Worm (Caenorhabditis elegans) whole organism, young adult: ENCODE measurements around the gene mec-14.
A peak's percentile ranks its signal among the peaks of the same experiment; 100 is the strongest.

Experiments used
- C17E4.6 ChIP-seq: fragments of 200-800 bp; sonication (Bioruptor generic); IDR thresholded peaks from 2 replicates; pipeline ENCODE4 v1.3.6; 2022; ENCODE audit warnings: missing genetic modification reagents, missing genetic modification characterization, missing compliant biosample characterization
- D2030.7 ChIP-seq: fragments of 200-800 bp; sonication (Bioruptor generic); IDR thresholded peaks from 2 replicates; pipeline ENCODE4 v1.3.6; 2022; ENCODE audit warnings: missing genetic modification reagents, missing genetic modification characterization, missing compliant biosample characterization
- F49E8.2 ChIP-seq: sonication (generic microtip); optimal IDR thresholded peaks from 3 replicates; lab custom pipeline; 2017; ENCODE audit warnings: missing genetic modification characterization, mild to moderate bottlenecking, missing compliant biosample characterization, antibody characterized with exemption, moderate library complexity; ENCODE audit not compliant: insufficient read depth
- F55B11.4 ChIP-seq: sonication (generic microtip); optimal IDR thresholded peaks from 2 replicates; lab custom pipeline; 2016; ENCODE audit warnings: missing compliant biosample characterization, missing genetic modification characterization, borderline replicate concordance; ENCODE audit not compliant: insufficient read depth
- F57A8.1 ChIP-seq: fragments of 200-800 bp; sonication (Bioruptor generic); optimal IDR thresholded peaks from 2 replicates; lab custom pipeline; 2018; ENCODE audit warnings: mild to moderate bottlenecking, missing genetic modification characterization, moderate library complexity, missing compliant biosample characterization
- T26A5.8 ChIP-seq: sonication (generic microtip); optimal IDR thresholded peaks from 2 replicates; lab custom pipeline; 2016; ENCODE audit warnings: missing genetic modification characterization, missing compliant biosample characterization
- Y53G8AR.9 ChIP-seq: fragments of 200-800 bp; sonication (Bioruptor generic); conservative IDR thresholded peaks from 2 replicates; pipeline ENCODE4 v1.3.6; 2022; ENCODE audit warnings: missing genetic modification reagents, missing genetic modification characterization, missing compliant biosample characterization
- Y67H2A.10 ChIP-seq: fragments of 200-800 bp; sonication (Bioruptor generic); conservative IDR thresholded peaks from 2 replicates; pipeline ENCODE4 v1.3.6; 2022; ENCODE audit warnings: missing genetic modification reagents, missing genetic modification characterization, missing compliant biosample characterization
- Y79H2A.3 ChIP-seq: fragments of 200-800 bp; sonication (Bioruptor generic); conservative IDR thresholded peaks from 2 replicates; pipeline ENCODE4 v1.3.6; 2022; ENCODE audit warnings: missing genetic modification reagents, missing genetic modification characterization, missing compliant biosample characterization
- akir-1 ChIP-seq: fragments of 200-800 bp; sonication (Bioruptor generic); optimal IDR thresholded peaks from 2 replicates; lab custom pipeline; 2018; ENCODE audit warnings: mild to moderate bottlenecking, missing genetic modification characterization, moderate library complexity, missing compliant biosample characterization
- aptf-3 ChIP-seq: fragments of 200-800 bp; sonication (Bioruptor generic); IDR thresholded peaks from 2 replicates; pipeline ENCODE4 v1.3.6; 2022; ENCODE audit warnings: missing genetic modification characterization, missing compliant biosample characterization
- attf-3 ChIP-seq: fragments of 200-800 bp; sonication (Bioruptor generic); conservative IDR thresholded peaks from 2 replicates; pipeline ENCODE4 v1.3.6; 2022; ENCODE audit warnings: missing genetic modification reagents, missing genetic modification characterization, missing compliant biosample characterization
- bed-1 ChIP-seq: fragments of 200-800 bp; sonication (Bioruptor generic); IDR thresholded peaks from 2 replicates; pipeline ENCODE4 v1.3.6; 2022; ENCODE audit warnings: missing genetic modification reagents, missing genetic modification characterization, missing compliant biosample characterization
- ccch-3 ChIP-seq: fragments of 200-800 bp; sonication (Bioruptor generic); optimal IDR thresholded peaks from 2 replicates; lab custom pipeline; 2018; ENCODE audit warnings: mild to moderate bottlenecking, missing genetic modification characterization, missing compliant biosample characterization
- cebp-1 ChIP-seq, 2 experiments: fragments of 200-800 bp in 1 of 2; sonication (Bioruptor generic) in 1 of 2; sonication (generic microtip) in 1 of 2; IDR thresholded peaks in 1 of 2; optimal IDR thresholded peaks in 1 of 2; 2 replicates each; pipeline versions ENCODE4 v1.3.6 to Lab custom; 2017 to 2022; ENCODE audit warnings: missing compliant biosample characterization in 2 of 2, missing genetic modification characterization in 2 of 2, mild to moderate bottlenecking in 1 of 2, missing genetic modification reagents in 1 of 2, moderate library complexity in 1 of 2
- ceh-27 ChIP-seq: fragments of 200-800 bp; sonication (Bioruptor generic); optimal IDR thresholded peaks from 2 replicates; lab custom pipeline; 2018; ENCODE audit warnings: mild to moderate bottlenecking, missing genetic modification characterization, moderate library complexity, missing compliant biosample characterization
- ceh-40 ChIP-seq: fragments of 200-800 bp; sonication (Bioruptor generic); IDR thresholded peaks from 2 replicates; pipeline ENCODE4 v1.3.6; 2022; ENCODE audit warnings: missing genetic modification characterization, missing compliant biosample characterization
- ceh-91 ChIP-seq: fragments of 200-800 bp; sonication (Bioruptor generic); IDR thresholded peaks from 2 replicates; pipeline ENCODE4 v1.3.6; 2022; ENCODE audit warnings: missing genetic modification reagents, missing genetic modification characterization, missing compliant biosample characterization
- die-1 ChIP-seq: sonication (generic microtip); optimal IDR thresholded peaks from 2 replicates; lab custom pipeline; 2016; ENCODE audit warnings: missing genotype, mild to moderate bottlenecking, missing genetic modification characterization, missing compliant biosample characterization
- dox-1 ChIP-seq: fragments of 200-800 bp; sonication (Bioruptor generic); IDR thresholded peaks from 2 replicates; pipeline ENCODE4 v1.3.6; 2022; ENCODE audit warnings: missing genetic modification reagents, missing genetic modification characterization, missing compliant biosample characterization
- dpff-1 ChIP-seq: sonication (generic microtip); optimal IDR thresholded peaks from 2 replicates; lab custom pipeline; 2017; ENCODE audit warnings: mild to moderate bottlenecking, missing genetic modification characterization, missing compliant biosample characterization
- dpl-1 ChIP-seq: fragments of 150-350 bp; optimal IDR thresholded peaks from 2 replicates; lab custom pipeline; 2014; ENCODE audit warnings: missing biosample characterization, missing genetic modification reagents, missing genetic modification characterization
- egl-18 ChIP-seq: fragments of 200-800 bp; sonication (Bioruptor generic); IDR thresholded peaks from 2 replicates; pipeline ENCODE4 v1.3.6; 2022; ENCODE audit warnings: missing genetic modification reagents, missing genetic modification characterization, missing compliant biosample characterization
- fkh-3 ChIP-seq: sonication (generic microtip); optimal IDR thresholded peaks from 2 replicates; lab custom pipeline; 2016; ENCODE audit warnings: mild to moderate bottlenecking, missing genetic modification characterization, missing compliant biosample characterization
- hmg-1.2 ChIP-seq: fragments of 200-800 bp; sonication (Bioruptor generic); IDR thresholded peaks from 2 replicates; pipeline ENCODE4 v1.3.6; 2022; ENCODE audit warnings: missing genetic modification reagents, missing genetic modification characterization, missing compliant biosample characterization
- hmg-20 ChIP-seq: fragments of 200-800 bp; sonication (Bioruptor generic); IDR thresholded peaks from 2 replicates; pipeline ENCODE4 v1.3.6; 2022; ENCODE audit warnings: missing genetic modification reagents, missing genetic modification characterization, missing compliant biosample characterization
- hrde-1 ChIP-seq: sonication (generic microtip); optimal IDR thresholded peaks from 2 replicates; lab custom pipeline; 2016; ENCODE audit warnings: missing genetic modification characterization, mild to moderate bottlenecking, missing compliant biosample characterization, moderate library complexity, missing genotype, missing genetic modification reagents, borderline replicate concordance
- lin-26 ChIP-seq: fragments of 200-800 bp; sonication (Bioruptor generic); IDR thresholded peaks from 2 replicates; pipeline ENCODE4 v1.3.6; 2022; ENCODE audit warnings: missing genetic modification reagents, missing genetic modification characterization, missing compliant biosample characterization
- lir-1 ChIP-seq: fragments of 200-800 bp; sonication (Bioruptor generic); conservative IDR thresholded peaks from 2 replicates; pipeline ENCODE4 v1.3.6; 2022; ENCODE audit warnings: missing genetic modification reagents, missing genetic modification characterization, missing compliant biosample characterization
- nfya-1 ChIP-seq: sonication (generic microtip); optimal IDR thresholded peaks from 2 replicates; lab custom pipeline; 2017; ENCODE audit warnings: antibody characterized with exemption, missing compliant biosample characterization, missing genetic modification characterization, borderline replicate concordance; ENCODE audit not compliant: insufficient read depth
- nfya-2 ChIP-seq: fragments of 200-800 bp; sonication (Bioruptor generic); IDR thresholded peaks from 2 replicates; pipeline ENCODE4 v1.3.6; 2022; ENCODE audit warnings: missing genetic modification reagents, missing genetic modification characterization, missing compliant biosample characterization
- nfyb-1 ChIP-seq: fragments of 200-800 bp; sonication (Bioruptor generic); IDR thresholded peaks from 2 replicates; pipeline ENCODE4 v1.3.6; 2022; ENCODE audit warnings: missing genetic modification reagents, missing genetic modification characterization, missing compliant biosample characterization
- nhr-27 ChIP-seq: fragments of 200-800 bp; sonication (Bioruptor generic); optimal IDR thresholded peaks from 2 replicates; lab custom pipeline; 2018; ENCODE audit warnings: mild to moderate bottlenecking, missing genetic modification characterization, moderate library complexity, missing compliant biosample characterization
- rpc-1 ChIP-seq, 2 experiments: fragments of 150-350 bp in 1 of 2; sonication (generic microtip) in 1 of 2; optimal IDR thresholded peaks; 2 replicates each; lab custom pipeline; 2014 to 2018; ENCODE audit warnings: missing biosample characterization in 1 of 2, missing genetic modification characterization in 1 of 2, missing genetic modification reagents in 1 of 2, missing genotype in 1 of 2
- sdz-38 ChIP-seq: sonication (generic microtip); optimal IDR thresholded peaks from 2 replicates; lab custom pipeline; 2016; ENCODE audit warnings: missing genotype, missing genetic modification characterization, missing compliant biosample characterization
- snpc-1.1 ChIP-seq: sonication (generic microtip); optimal IDR thresholded peaks from 2 replicates; lab custom pipeline; 2017; ENCODE audit warnings: missing genetic modification characterization, mild to moderate bottlenecking, missing compliant biosample characterization, antibody characterized with exemption, moderate library complexity, missing genotype, missing genetic modification reagents; ENCODE audit not compliant: insufficient read depth
- snpc-3.4 ChIP-seq: sonication (generic microtip); optimal IDR thresholded peaks from 2 replicates; lab custom pipeline; 2017; ENCODE audit warnings: missing genetic modification characterization, mild to moderate bottlenecking, missing compliant biosample characterization, antibody characterized with exemption, moderate library complexity, missing genotype, missing genetic modification reagents
- snpc-4 ChIP-seq, 5 experiments: fragments of 150-350 bp in 1 of 5; sonication (generic microtip) in 4 of 5; optimal IDR thresholded peaks; 2 replicates each; lab custom pipeline; 2014 to 2018; ENCODE audit warnings: missing genetic modification characterization in 5 of 5, missing biosample characterization in 3 of 5, antibody characterized with exemption in 2 of 5, mild to moderate bottlenecking in 2 of 5, missing compliant biosample characterization in 2 of 5, missing genotype in 2 of 5, moderate library complexity in 2 of 5, missing genetic modification reagents in 1 of 5
- sptf-2 ChIP-seq: fragments of 200-800 bp; sonication (Bioruptor generic); optimal IDR thresholded peaks from 2 replicates; lab custom pipeline; 2018; ENCODE audit warnings: mild to moderate bottlenecking, missing genetic modification characterization, missing compliant biosample characterization
- tlf-1 ChIP-seq: fragments of 200-800 bp; sonication (Bioruptor generic); optimal IDR thresholded peaks from 2 replicates; lab custom pipeline; 2018; ENCODE audit warnings: mild to moderate bottlenecking, missing genetic modification characterization, missing compliant biosample characterization
- xnd-1 ChIP-seq: sonication (generic microtip); optimal IDR thresholded peaks from 2 replicates; lab custom pipeline; 2016; ENCODE audit warnings: missing genotype, missing genetic modification reagents, missing genetic modification characterization, missing compliant biosample characterization
- zfh-2 ChIP-seq: fragments of 200-800 bp; sonication (Bioruptor generic); conservative IDR thresholded peaks from 2 replicates; pipeline ENCODE4 v1.3.6; 2022; ENCODE audit warnings: missing genetic modification reagents, missing genetic modification characterization, missing compliant biosample characterization
- ztf-22 ChIP-seq: fragments of 200-800 bp; sonication (Bioruptor generic); optimal IDR thresholded peaks from 2 replicates; lab custom pipeline; 2018; ENCODE audit warnings: mild to moderate bottlenecking, missing genetic modification characterization, moderate library complexity, missing compliant biosample characterization
- ztf-25 ChIP-seq: fragments of 200-800 bp; sonication (Bioruptor generic); IDR thresholded peaks from 2 replicates; pipeline ENCODE4 v1.3.6; 2022; ENCODE audit warnings: missing genetic modification reagents, missing genetic modification characterization, missing compliant biosample characterization
- ztf-3 ChIP-seq: fragments of 200-800 bp; sonication (Bioruptor generic); optimal IDR thresholded peaks from 2 replicates; lab custom pipeline; 2018; ENCODE audit warnings: mild to moderate bottlenecking, missing genetic modification characterization, missing compliant biosample characterization

Gene mec-14

ce11 chrIII:7207903-7208497, 15.2 kb upstream of the mec-14 start, which contains the start of gene rpl-6:
Gene rpl-6, plus strand, starts transcription at chrIII:7208447.
- TF ChIP-seq hmg-1.2 (GFP tag; lab: Robert Waterston, UW) (peak; percentile 86), lin-26 (no peak), snpc-3.4 (tag; lab: Kevin White, UChicago) (peak; percentile 85), sptf-2 (GFP tag; lab: Kevin White, UChicago) (no peak), die-1 (tag; lab: Kevin White, UChicago) (no peak), nhr-27 (tag; lab: Kevin White, UChicago) (no peak), egl-18 (GFP tag; lab: Robert Waterston, UW) (no peak), dox-1 (GFP tag; lab: Robert Waterston, UW) (peak; percentile 55; the same call in 1 of the 2 replicates), snpc-1.1 (tag; lab: Kevin White, UChicago) (peak; percentile 37), sdz-38 (tag; lab: Kevin White, UChicago) (no peak), ztf-25 (GFP tag; lab: Robert Waterston, UW) (no peak), rpc-1 (optimal IDR thresholded peaks at IDR 0.05; lab: Kevin White, UChicago) (no peak), rpc-1 (tag; optimal IDR thresholded peaks at IDR 0.05; lab: Kevin White, UChicago) (no peak), dpff-1 (tag; lab: Kevin White, UChicago) (no peak), ztf-3 (GFP tag; lab: Kevin White, UChicago) (no peak), ccch-3 (GFP tag; lab: Kevin White, UChicago) (no peak), attf-3 (GFP tag; lab: Robert Waterston, UW) (peak; percentile 74), aptf-3 (GFP tag; lab: Robert Waterston, UW) (no peak), lir-1 (GFP tag; lab: Robert Waterston, UW) (peak; percentile 28; the same call in 1 of the 2 replicates), ztf-22 (no peak), nfyb-1 (no peak), T26A5.8 (tag; lab: Kevin White, UChicago) (no peak), dpl-1 (GFP tag; lab: Kevin White, UChicago) (peak; percentile 35), hrde-1 (tag; lab: Kevin White, UChicago) (no peak), tlf-1 (peak; percentile 88), Y67H2A.10 (GFP tag; lab: Robert Waterston, UW) (peak; percentile 59), ceh-91 (GFP tag; lab: Robert Waterston, UW) (peak; percentile 82), fkh-3 (tag; lab: Kevin White, UChicago) (no peak), nfya-1 (tag; lab: Kevin White, UChicago) (no peak), snpc-4 (GFP tag; optimal IDR thresholded peaks at IDR 0.05; lab: Kevin White, UChicago) (no peak), snpc-4 (tag; optimal IDR thresholded peaks at IDR 0.05; lab: Kevin White, UChicago) (peak; percentile 49 to 76 (median 62)), F55B11.4 (no peak), xnd-1 (tag; lab: Kevin White, UChicago) (peak; percentile 1), akir-1 (no peak), ceh-40 (GFP tag; lab: Robert Waterston, UW) (no peak), Y53G8AR.9 (peak; percentile 84), hmg-20 (GFP tag; lab: Robert Waterston, UW) (no peak), D2030.7 (GFP tag; lab: Robert Waterston, UW) (0 out of 2 replicates have a peak, but pooled peaks have one; percentile 44), ceh-27 (GFP tag; lab: Kevin White, UChicago) (peak; percentile 82), cebp-1 (GFP tag; IDR thresholded peaks at IDR 0.05; lab: Robert Waterston, UW) (no peak), cebp-1 (tag; optimal IDR thresholded peaks at IDR 0.05; lab: Kevin White, UChicago) (peak; percentile 72), C17E4.6 (GFP tag; lab: Robert Waterston, UW) (no peak), bed-1 (no peak), nfya-2 (GFP tag; lab: Robert Waterston, UW) (no peak), F57A8.1 (GFP tag; lab: Kevin White, UChicago) (no peak), F49E8.2 (tag; lab: Kevin White, UChicago) (peak; percentile 47), zfh-2 (GFP tag; lab: Robert Waterston, UW) (no peak), Y79H2A.3 (GFP tag; lab: Robert Waterston, UW) (no peak)
